Worm (Caenorhabditis elegans) whole organism, young adult: Measurements from ENCODE around the gene T03E6.9.

Source experiments
- B0035.1 ChIP-seq: sonication (generic microtip); optimal IDR thresholded peaks from 2 replicates; lab custom pipeline; 2016; ENCODE audit warnings: missing genetic modification characterization, mild to moderate bottlenecking, missing compliant biosample characterization, missing genotype, missing genetic modification reagents
- B0336.3 ChIP-seq: fragments of 200-800 bp; sonication (Bioruptor generic); IDR thresholded peaks from 2 replicates; pipeline ENCODE4 v1.3.6; 2022; ENCODE audit warnings: missing genetic modification characterization, missing compliant biosample characterization
- F22D6.2 ChIP-seq: sonication (generic microtip); optimal IDR thresholded peaks from 2 replicates; lab custom pipeline; 2016; ENCODE audit warnings: mild to moderate bottlenecking, missing genetic modification characterization, missing compliant biosample characterization
- K11D2.4 ChIP-seq: fragments of 200-800 bp; sonication (Bioruptor generic); IDR thresholded peaks from 2 replicates; pipeline ENCODE4 v1.3.6; 2022; ENCODE audit warnings: missing genetic modification reagents, missing genetic modification characterization, missing compliant biosample characterization
- T26A5.8 ChIP-seq: sonication (generic microtip); optimal IDR thresholded peaks from 2 replicates; lab custom pipeline; 2016; ENCODE audit warnings: missing genetic modification characterization, missing compliant biosample characterization
- Y79H2A.3 ChIP-seq: fragments of 200-800 bp; sonication (Bioruptor generic); conservative IDR thresholded peaks from 2 replicates; pipeline ENCODE4 v1.3.6; 2022; ENCODE audit warnings: missing genetic modification reagents, missing genetic modification characterization, missing compliant biosample characterization
- ZK185.1 ChIP-seq: sonication (generic microtip); optimal IDR thresholded peaks from 2 replicates; lab custom pipeline; 2016; ENCODE audit warnings: mild to moderate bottlenecking, missing genetic modification characterization, missing compliant biosample characterization; ENCODE audit not compliant: poor library complexity, severe bottlenecking
- attf-3 ChIP-seq: fragments of 200-800 bp; sonication (Bioruptor generic); conservative IDR thresholded peaks from 2 replicates; pipeline ENCODE4 v1.3.6; 2022; ENCODE audit warnings: missing genetic modification reagents, missing genetic modification characterization, missing compliant biosample characterization
- die-1 ChIP-seq: sonication (generic microtip); optimal IDR thresholded peaks from 2 replicates; lab custom pipeline; 2016; ENCODE audit warnings: missing genotype, mild to moderate bottlenecking, missing genetic modification characterization, missing compliant biosample characterization
- efl-1 ChIP-seq: fragments of 150-350 bp; optimal IDR thresholded peaks from 2 replicates; lab custom pipeline; 2014; ENCODE audit warnings: missing biosample characterization, missing genetic modification reagents, missing genetic modification characterization
- snpc-4 ChIP-seq, 5 experiments: fragments of 150-350 bp in 1 of 5; sonication (generic microtip) in 4 of 5; optimal IDR thresholded peaks; 2 replicates each; lab custom pipeline; 2014 to 2018; ENCODE audit warnings: missing genetic modification characterization in 5 of 5, missing biosample characterization in 3 of 5, antibody characterized with exemption in 2 of 5, mild to moderate bottlenecking in 2 of 5, missing compliant biosample characterization in 2 of 5, missing genotype in 2 of 5, moderate library complexity in 2 of 5, missing genetic modification reagents in 1 of 5
- tbp1 ChIP-seq: fragments of 200-800 bp; sonication (Bioruptor generic); optimal IDR thresholded peaks from 2 replicates; lab custom pipeline; 2018; ENCODE audit warnings: mild to moderate bottlenecking, missing genetic modification characterization, missing compliant biosample characterization
- unc-130 ChIP-seq: sonication (generic microtip); optimal IDR thresholded peaks from 2 replicates; lab custom pipeline; 2016; ENCODE audit warnings: missing genetic modification reagents, missing genetic modification characterization, missing compliant biosample characterization
- ztf-6 ChIP-seq: fragments of 200-800 bp; sonication (Bioruptor generic); IDR thresholded peaks from 2 replicates; pipeline ENCODE4 v1.3.6; 2022; ENCODE audit warnings: missing genetic modification reagents, missing genetic modification characterization, missing compliant biosample characterization

- TF ChIP-seq efl-1, result no peak
- no peak for TF ChIP-seq F22D6.2 (tag; lab: Kevin White, UChicago)
- TF ChIP-seq unc-130 (GFP tag; lab: Kevin White, UChicago), result no peak
- peak; percentile 72 for TF ChIP-seq die-1 (tag; lab: Kevin White, UChicago)
- TF ChIP-seq ZK185.1 (tag; lab: Kevin White, UChicago), result peak; percentile 20
- peak; percentile 90 for TF ChIP-seq tbp1
- no peak for TF ChIP-seq ztf-6 (GFP tag; lab: Robert Waterston, UW)
- no peak for TF ChIP-seq K11D2.4
- no peak for TF ChIP-seq attf-3 (GFP tag; lab: Robert Waterston, UW)
- TF ChIP-seq snpc-4 (GFP tag; optimal IDR thresholded peaks at IDR 0.05; lab: Kevin White, UChicago), result peak; percentile 44
- peak in 3 of 4 experiments; percentile 29 to 85 (median 76) for TF ChIP-seq snpc-4 (tag; optimal IDR thresholded peaks at IDR 0.05; lab: Kevin White, UChicago)
- TF ChIP-seq B0035.1 (tag; lab: Kevin White, UChicago), result no peak
- TF ChIP-seq Y79H2A.3 (GFP tag; lab: Robert Waterston, UW), result no peak
- no peak for TF ChIP-seq T26A5.8 (tag; lab: Kevin White, UChicago)
- no peak for TF ChIP-seq B0336.3 (GFP tag; lab: Robert Waterston, UW)
These were observed 47.9 kb upstream of the T03E6.9 start, which contains the start of gene W06G6.20 for ce11 chrV:16648317-16649018.
